Fruit fly (Drosophila melanogaster) whole organism, embryonic: ENCODE results near the gene Jon66Cii.

Source experiments
- Adf1 ChIP-seq: fragments of 200-800 bp; sonication (Bioruptor generic); IDR thresholded peaks from 2 replicates; pipeline ENCODE4 v1.3.6; 2022; ENCODE audit warnings: missing biosample characterization, missing genetic modification characterization
- B-H1 ChIP-seq: fragments of 200-800 bp; sonication (Bioruptor generic); IDR thresholded peaks from 3 replicates; pipeline ENCODE4 v1.3.6; 2022; ENCODE audit warnings: missing biosample characterization, missing genetic modification characterization
- CG10147 ChIP-seq: fragments of 200-800 bp; sonication (Bioruptor generic); optimal IDR thresholded peaks from 2 replicates; lab custom pipeline; 2019; ENCODE audit warnings: missing biosample characterization, mild to moderate bottlenecking, missing genetic modification characterization, moderate library complexity
- CG11560 ChIP-seq: fragments of 200-800 bp; sonication (Bioruptor generic); IDR thresholded peaks from 3 replicates; pipeline ENCODE4 v1.3.6; 2022; ENCODE audit warnings: missing biosample characterization, missing genetic modification characterization
- CG12236 ChIP-seq: fragments of 200-800 bp; sonication (Bioruptor generic); optimal IDR thresholded peaks from 2 replicates; lab custom pipeline; 2016; ENCODE audit warnings: missing biosample characterization, missing genetic modification characterization
- CG1529 ChIP-seq: fragments of 200-800 bp; sonication (Bioruptor generic); optimal IDR thresholded peaks from 3 replicates; lab custom pipeline; 2018; ENCODE audit warnings: missing biosample characterization, missing genetic modification characterization
- CG1603 ChIP-seq: fragments of 200-800 bp; sonication (Bioruptor generic); optimal IDR thresholded peaks from 2 replicates; lab custom pipeline; 2019; ENCODE audit warnings: missing biosample characterization, mild to moderate bottlenecking, missing genetic modification characterization, moderate library complexity
- CG18476 ChIP-seq: fragments of 200-800 bp; sonication (Bioruptor generic); optimal IDR thresholded peaks from 2 replicates; lab custom pipeline; 2016; ENCODE audit warnings: missing biosample characterization, mild to moderate bottlenecking, missing genetic modification characterization
- CG30403 ChIP-seq: fragments of 200-800 bp; sonication (Bioruptor generic); optimal IDR thresholded peaks from 3 replicates; lab custom pipeline; 2016; ENCODE audit warnings: missing biosample characterization, missing genetic modification characterization
- CG30431 ChIP-seq: fragments of 200-800 bp; sonication (Bioruptor generic); optimal IDR thresholded peaks from 2 replicates; lab custom pipeline; 2017; ENCODE audit warnings: missing biosample characterization, missing genetic modification characterization
- CG31365 ChIP-seq: fragments of 200-800 bp; sonication (Bioruptor generic); optimal IDR thresholded peaks from 2 replicates; lab custom pipeline; 2018; ENCODE audit warnings: missing biosample characterization, mild to moderate bottlenecking, missing genetic modification characterization
- CG33557 ChIP-seq: fragments of 200-800 bp; sonication (Bioruptor generic); optimal IDR thresholded peaks from 2 replicates; lab custom pipeline; 2019; ENCODE audit warnings: missing biosample characterization, mild to moderate bottlenecking, missing genetic modification characterization, moderate library complexity
- CG34224 ChIP-seq: fragments of 200-800 bp; sonication (Bioruptor generic); IDR thresholded peaks from 3 replicates; pipeline ENCODE4 v1.3.6; 2022; ENCODE audit warnings: missing biosample characterization, missing genetic modification characterization; ENCODE audit not compliant: partially characterized antibody
- CG3995 ChIP-seq: fragments of 200-800 bp; sonication (Bioruptor generic); optimal IDR thresholded peaks from 3 replicates; lab custom pipeline; 2016; ENCODE audit warnings: missing biosample characterization, missing genetic modification characterization
- CG6175 ChIP-seq: fragments of 200-800 bp; sonication (Bioruptor generic); IDR thresholded peaks from 3 replicates; pipeline ENCODE4 v1.3.6; 2022; ENCODE audit warnings: missing biosample characterization, missing genetic modification characterization
- CG6689 ChIP-seq: fragments of 200-800 bp; sonication (Bioruptor generic); IDR thresholded peaks from 2 replicates; pipeline ENCODE4 v1.3.6; 2022; ENCODE audit warnings: missing biosample characterization, missing genetic modification characterization
- CG7786 ChIP-seq: fragments of 200-800 bp; sonication (Bioruptor generic); optimal IDR thresholded peaks from 2 replicates; lab custom pipeline; 2016; ENCODE audit warnings: missing biosample characterization, missing genetic modification characterization
- CG7839 ChIP-seq: fragments of 200-800 bp; sonication (Bioruptor generic); optimal IDR thresholded peaks from 3 replicates; lab custom pipeline; 2018; ENCODE audit warnings: missing biosample characterization, mild to moderate bottlenecking, missing genetic modification characterization, moderate library complexity
- Camta ChIP-seq: fragments of 200-800 bp; sonication (Bioruptor generic); optimal IDR thresholded peaks from 2 replicates; lab custom pipeline; 2016; ENCODE audit warnings: missing biosample characterization, missing genetic modification characterization
- Dip3 ChIP-seq: fragments of 200-800 bp; sonication (Bioruptor generic); optimal IDR thresholded peaks from 3 replicates; lab custom pipeline; 2016; ENCODE audit warnings: missing biosample characterization, missing genetic modification characterization
- Doc3 ChIP-seq: fragments of 200-800 bp; sonication (Bioruptor generic); IDR thresholded peaks from 3 replicates; pipeline ENCODE4 v1.3.6; 2022; ENCODE audit warnings: missing biosample characterization, missing genetic modification characterization; ENCODE audit not compliant: partially characterized antibody
- Lhr ChIP-seq: fragments of 200-800 bp; sonication (Bioruptor generic); optimal IDR thresholded peaks from 3 replicates; lab custom pipeline; 2017; ENCODE audit warnings: mild to moderate bottlenecking, missing biosample characterization, missing genetic modification reagents, missing genetic modification characterization
- MTF-1 ChIP-seq: fragments of 200-800 bp; sonication (Bioruptor generic); optimal IDR thresholded peaks from 2 replicates; lab custom pipeline; 2018; ENCODE audit warnings: missing biosample characterization, mild to moderate bottlenecking, missing genetic modification characterization, borderline replicate concordance
- Myb ChIP-seq: fragments of 200-800 bp; sonication (Bioruptor generic); optimal IDR thresholded peaks from 2 replicates; lab custom pipeline; 2016; ENCODE audit warnings: missing biosample characterization, missing genetic modification characterization
- Oli ChIP-seq: fragments of 200-800 bp; sonication (Bioruptor generic); optimal IDR thresholded peaks from 2 replicates; lab custom pipeline; 2018; ENCODE audit warnings: missing biosample characterization, mild to moderate bottlenecking, missing genetic modification characterization, moderate library complexity
- Pdp1 ChIP-seq, 2 experiments: fragments of 200-800 bp; sonication (Bioruptor generic); optimal IDR thresholded peaks; 3 replicates each; lab custom pipeline; 2016; ENCODE audit warnings: missing biosample characterization in 2 of 2, missing genetic modification characterization in 2 of 2, mild to moderate bottlenecking in 1 of 2, moderate library complexity in 1 of 2
- Sox100B ChIP-seq: fragments of 200-800 bp; sonication (Bioruptor generic); optimal IDR thresholded peaks from 3 replicates; lab custom pipeline; 2018; ENCODE audit warnings: missing biosample characterization, mild to moderate bottlenecking, missing genetic modification characterization
- Stat92E ChIP-seq, 3 experiments: fragments of >200 bp in 2 of 3; fragments of 200-800 bp in 1 of 3; sonication (Bioruptor generic) in 1 of 3; optimal IDR thresholded peaks; 2 replicates each; lab custom pipeline; 2017 to 2019; ENCODE audit warnings: missing biosample characterization in 3 of 3, missing genetic modification characterization in 3 of 3, mild to moderate bottlenecking in 1 of 3, moderate library complexity in 1 of 3
- Tbp ChIP-seq: fragments of >200 bp; optimal IDR thresholded peaks from 2 replicates; lab custom pipeline; 2018; ENCODE audit warnings: missing biosample characterization, missing genetic modification characterization
- Vsx1 ChIP-seq: fragments of 200-800 bp; sonication (Bioruptor generic); optimal IDR thresholded peaks from 2 replicates; lab custom pipeline; 2017; ENCODE audit warnings: missing biosample characterization, mild to moderate bottlenecking, missing genetic modification characterization, missing genetic modification reagents
- Xbp1 ChIP-seq: fragments of 200-800 bp; sonication (Bioruptor generic); optimal IDR thresholded peaks from 3 replicates; lab custom pipeline; 2016; ENCODE audit warnings: missing biosample characterization, mild to moderate bottlenecking, missing genetic modification characterization
- al ChIP-seq: fragments of 200-800 bp; sonication (Bioruptor generic); IDR thresholded peaks from 2 replicates; pipeline ENCODE4 v1.3.6; 2022; ENCODE audit warnings: missing biosample characterization, missing genetic modification characterization
- ase ChIP-seq: fragments of 200-800 bp; sonication (Bioruptor generic); IDR thresholded peaks from 3 replicates; pipeline ENCODE4 v1.3.6; 2022; ENCODE audit warnings: missing biosample characterization, missing genetic modification characterization
- ash1 ChIP-seq: fragments of 200-800 bp; sonication (Bioruptor generic); optimal IDR thresholded peaks from 2 replicates; lab custom pipeline; 2018; ENCODE audit warnings: missing biosample characterization, mild to moderate bottlenecking, missing genetic modification characterization
- chinmo ChIP-seq: fragments of 200-800 bp; sonication (Bioruptor generic); IDR thresholded peaks from 4 replicates; pipeline ENCODE4 v1.3.6; 2022; ENCODE audit warnings: missing biosample characterization, missing genetic modification characterization; ENCODE audit not compliant: partially characterized antibody
- dati ChIP-seq: fragments of 200-800 bp; sonication (Bioruptor generic); IDR thresholded peaks from 2 replicates; pipeline ENCODE4 v1.3.6; 2022; ENCODE audit warnings: missing biosample characterization, missing genetic modification characterization
- dm ChIP-seq: fragments of 200-800 bp; sonication (Bioruptor generic); optimal IDR thresholded peaks from 3 replicates; lab custom pipeline; 2016; ENCODE audit warnings: missing biosample characterization, missing genetic modification characterization
- esg ChIP-seq: fragments of 200-800 bp; sonication (Bioruptor generic); conservative IDR thresholded peaks from 2 replicates; pipeline ENCODE4 v1.3.6; 2022; ENCODE audit warnings: missing biosample characterization, missing genetic modification characterization
- fd102C ChIP-seq: fragments of 200-800 bp; sonication (Bioruptor generic); optimal IDR thresholded peaks from 2 replicates; lab custom pipeline; 2018; ENCODE audit warnings: missing biosample characterization, mild to moderate bottlenecking, missing genetic modification characterization, moderate library complexity
- gfzf ChIP-seq: fragments of 200-800 bp; sonication (Bioruptor generic); optimal IDR thresholded peaks from 2 replicates; lab custom pipeline; 2016; ENCODE audit warnings: missing biosample characterization, mild to moderate bottlenecking, missing genetic modification characterization, moderate library complexity
- h ChIP-seq: fragments of >200 bp; optimal IDR thresholded peaks from 2 replicates; lab custom pipeline; 2017
- lilli ChIP-seq: fragments of 200-800 bp; sonication (Bioruptor generic); optimal IDR thresholded peaks from 3 replicates; lab custom pipeline; 2016; ENCODE audit warnings: missing biosample characterization, missing genetic modification characterization
- mam ChIP-seq: fragments of 200-800 bp; sonication (Bioruptor generic); optimal IDR thresholded peaks from 3 replicates; lab custom pipeline; 2016; ENCODE audit warnings: missing biosample characterization, missing genetic modification characterization
- mirr ChIP-seq: fragments of 200-800 bp; sonication (Bioruptor generic); optimal IDR thresholded peaks from 3 replicates; lab custom pipeline; 2018; ENCODE audit warnings: missing biosample characterization, mild to moderate bottlenecking, missing genetic modification characterization
- sc ChIP-seq, 3 experiments: fragments of >200 bp in 2 of 3; fragments of 200-800 bp in 1 of 3; sonication (Bioruptor generic) in 1 of 3; optimal IDR thresholded peaks; 2 replicates in 2 of 3; 3 replicates in 1 of 3; lab custom pipeline; 2017; ENCODE audit warnings: mild to moderate bottlenecking in 1 of 3, missing biosample characterization in 1 of 3, missing genetic modification characterization in 1 of 3, missing genetic modification reagents in 1 of 3
- shn ChIP-seq: fragments of 200-800 bp; sonication (Bioruptor generic); optimal IDR thresholded peaks from 3 replicates; lab custom pipeline; 2016; ENCODE audit warnings: missing biosample characterization, missing genetic modification characterization
- slou ChIP-seq: fragments of 200-800 bp; sonication (Bioruptor generic); optimal IDR thresholded peaks from 3 replicates; lab custom pipeline; 2016; ENCODE audit warnings: missing biosample characterization, missing genetic modification characterization
- slp2 ChIP-seq: fragments of 200-800 bp; sonication (Bioruptor generic); optimal IDR thresholded peaks from 2 replicates; lab custom pipeline; 2016; ENCODE audit warnings: missing biosample characterization, missing genetic modification characterization

Gene Jon66Cii

dm6 chr3L:8441745-8442575, 48.5 kb upstream of the Jon66Cii start, which contains the start of gene Unr (continued):
- TF ChIP-seq gfzf (GFP tag; lab: Kevin White, UChicago) (no peak), shn (GFP tag; lab: Kevin White, UChicago) (peak; percentile 85), mirr (GFP tag; lab: Kevin White, UChicago) (no peak), Sox100B (GFP tag; lab: Kevin White, UChicago) (peak; percentile 65), sc (optimal IDR thresholded peaks at IDR 0.05; lab: Kevin White, UChicago) (no peak), sc (GFP tag; optimal IDR thresholded peaks at IDR 0.05; lab: Kevin White, UChicago) (peak; percentile 22), Dip3 (GFP tag; lab: Kevin White, UChicago) (peak; percentile 84), Lhr (peak; percentile 3), fd102C (GFP tag; lab: Kevin White, UChicago) (peak; percentile 29), CG1603 (tag; lab: Kevin White, UChicago) (peak; percentile 83), Myb (peak; percentile 71), CG12236 (GFP tag; lab: Kevin White, UChicago) (peak; percentile 32), CG34224 (GFP tag; lab: Robert Waterston, UW) (no peak), CG3995 (GFP tag; lab: Kevin White, UChicago) (peak; percentile 49), CG30431 (GFP tag; lab: Kevin White, UChicago) (peak; percentile 32), Camta (GFP tag; lab: Kevin White, UChicago) (peak; percentile 63), CG6175 (GFP tag; lab: Robert Waterston, UW) (peak; percentile 78; the same call in 2 of the 3 replicates), Pdp1 (GFP tag; optimal IDR thresholded peaks at IDR 0.05; lab: Kevin White, UChicago) (peak; percentile 72 to 75), esg (GFP tag; lab: Robert Waterston, UW) (peak; percentile 56), Tbp (no peak), CG7786 (GFP tag; lab: Kevin White, UChicago) (peak; percentile 87), mam (GFP tag; lab: Kevin White, UChicago) (peak; percentile 91), lilli (GFP tag; lab: Kevin White, UChicago) (peak; percentile 88), Xbp1 (GFP tag; lab: Kevin White, UChicago) (peak; percentile 87), slp2 (peak; percentile 76), CG18476 (GFP tag; lab: Kevin White, UChicago) (peak; percentile 67), Adf1 (GFP tag; lab: Robert Waterston, UW) (peak; percentile 68), Doc3 (GFP tag; lab: Robert Waterston, UW) (no peak), CG33557 (GFP tag; lab: Kevin White, UChicago) (peak; percentile 65), ase (GFP tag; lab: Robert Waterston, UW) (peak; percentile 78; the same call in 2 of the 3 replicates), h (lab: Kevin White, UChicago) (no peak), CG6689 (GFP tag; lab: Robert Waterston, UW) (peak; percentile 74), CG7839 (tag; lab: Kevin White, UChicago) (peak; percentile 81), chinmo (0 out of 4 replicates have a peak, but pooled peaks have one; percentile 60), Vsx1 (peak; percentile 18), CG31365 (tag; lab: Kevin White, UChicago) (peak; percentile 23), Stat92E (GFP tag; optimal IDR thresholded peaks at IDR 0.05; lab: Kevin White, UChicago) (peak in 2 of 3 experiments; percentile 28 to 51), Oli (tag; lab: Kevin White, UChicago) (peak; percentile 45), CG30403 (peak; percentile 87), al (GFP tag; lab: Robert Waterston, UW) (peak; percentile 77; the same call in 1 of the 2 replicates), ash1 (GFP tag; lab: Kevin White, UChicago) (peak; percentile 75), dm (peak; percentile 69), B-H1 (GFP tag; lab: Robert Waterston, UW) (peak; percentile 79), CG1529 (GFP tag; lab: Kevin White, UChicago) (peak; percentile 24), CG10147 (peak; percentile 37), slou (peak; percentile 69), CG11560 (tag; lab: Robert Waterston, UW) (no peak), dati (GFP tag; lab: Robert Waterston, UW) (no peak), MTF-1 (GFP tag; lab: Kevin White, UChicago) (peak; percentile 33)
